Worm (Caenorhabditis elegans) whole organism, early embryonic: ENCODE data around the gene sfxn-1.3.
"Not testable (repeated sequence)": the region's sequence is repeated elsewhere in the genome, so short reads cannot be mapped to it uniquely, and the experiment has no call there.

Source experiments
- B0310.2 ChIP-seq: sonication (generic microtip); optimal IDR thresholded peaks from 2 replicates; lab custom pipeline; 2016; ENCODE audit warnings: mild to moderate bottlenecking, missing genetic modification characterization, missing compliant biosample characterization
- F13C5.2 ChIP-seq: sonication (generic microtip); optimal IDR thresholded peaks from 2 replicates; lab custom pipeline; 2017; ENCODE audit warnings: mild to moderate bottlenecking, missing genetic modification characterization, inconsistent platforms, missing compliant biosample characterization
- aly-1 ChIP-seq: sonication (generic microtip); optimal IDR thresholded peaks from 2 replicates; lab custom pipeline; 2016; ENCODE audit warnings: missing genetic modification characterization, missing compliant biosample characterization
- ama-1 ChIP-seq: fragments of 150-350 bp; optimal IDR thresholded peaks from 2 replicates; lab custom pipeline; 2014
- ceh-13 ChIP-seq: fragments of 200-800 bp; sonication (Bioruptor generic); optimal IDR thresholded peaks from 2 replicates; lab custom pipeline; 2018; ENCODE audit warnings: mild to moderate bottlenecking, missing genetic modification characterization, missing compliant biosample characterization
- ceh-36 ChIP-seq: sonication (generic microtip); optimal IDR thresholded peaks from 2 replicates; lab custom pipeline; 2016; ENCODE audit warnings: missing genetic modification characterization, inconsistent platforms, missing compliant biosample characterization
- ets-7 ChIP-seq: sonication (generic microtip); optimal IDR thresholded peaks from 2 replicates; lab custom pipeline; 2016; ENCODE audit warnings: missing genotype, missing genetic modification characterization, missing compliant biosample characterization
- flt-1 ChIP-seq: fragments of 200-800 bp; sonication (Bioruptor generic); IDR thresholded peaks from 2 replicates; pipeline ENCODE4 v1.3.6; 2022; ENCODE audit warnings: missing genetic modification characterization, missing compliant biosample characterization
- hmbx-1 ChIP-seq: sonication (generic microtip); optimal IDR thresholded peaks from 2 replicates; lab custom pipeline; 2016; ENCODE audit warnings: mild to moderate bottlenecking, missing genetic modification characterization, missing compliant biosample characterization
- hmg-4 ChIP-seq: fragments of 200-800 bp; sonication (Bioruptor generic); optimal IDR thresholded peaks from 2 replicates; lab custom pipeline; 2018; ENCODE audit warnings: mild to moderate bottlenecking, missing genetic modification characterization, missing compliant biosample characterization
- hnd-1 ChIP-seq: sonication (generic microtip); optimal IDR thresholded peaks from 2 replicates; lab custom pipeline; 2016; ENCODE audit warnings: missing genetic modification characterization, missing compliant biosample characterization
- pes-1 ChIP-seq: fragments of 200-800 bp; sonication (Bioruptor generic); IDR thresholded peaks from 2 replicates; pipeline ENCODE4 v1.3.6; 2022; ENCODE audit warnings: missing genetic modification reagents, missing genetic modification characterization, missing compliant biosample characterization
- scrt-1 ChIP-seq: fragments of 200-800 bp; sonication (Bioruptor generic); IDR thresholded peaks from 2 replicates; pipeline ENCODE4 v1.3.6; 2022; ENCODE audit warnings: missing genetic modification characterization, missing compliant biosample characterization
- sea-1 ChIP-seq: fragments of 200-800 bp; sonication (Bioruptor generic); conservative IDR thresholded peaks from 2 replicates; pipeline ENCODE4 v1.3.6; 2022; ENCODE audit warnings: missing genetic modification characterization, missing compliant biosample characterization
- tbx-11 ChIP-seq: fragments of 200-800 bp; sonication (Bioruptor generic); IDR thresholded peaks from 2 replicates; pipeline ENCODE4 v1.3.6; 2022; ENCODE audit warnings: missing genetic modification characterization, missing compliant biosample characterization
- tbx-37 ChIP-seq: fragments of 200-800 bp; sonication (Bioruptor generic); conservative IDR thresholded peaks from 2 replicates; pipeline ENCODE4 v1.3.6; 2022; ENCODE audit warnings: missing genetic modification reagents, missing genetic modification characterization, missing compliant biosample characterization
- tra-4 ChIP-seq: sonication (generic microtip); optimal IDR thresholded peaks from 2 replicates; lab custom pipeline; 2017; ENCODE audit warnings: missing genetic modification characterization, missing compliant biosample characterization

Gene sfxn-1.3

DNA sequence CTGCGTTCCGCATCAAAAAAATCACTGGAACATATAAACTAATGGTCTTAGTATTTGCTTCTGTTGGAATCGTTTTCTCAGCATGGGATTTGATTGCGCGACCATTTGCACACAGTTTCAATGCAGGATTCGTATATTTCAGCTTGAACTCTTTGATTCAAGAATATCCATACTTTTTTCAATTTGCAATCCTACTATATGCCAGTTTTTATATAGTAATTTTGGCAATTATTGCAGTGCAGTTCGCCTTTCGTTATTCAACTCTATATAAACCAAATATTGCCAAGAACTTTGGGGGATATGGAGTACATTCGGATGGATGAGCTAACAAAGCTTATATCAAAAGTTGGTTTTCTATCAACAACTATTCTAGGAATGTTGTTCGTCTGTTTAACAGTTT is 26.3 kb downstream of the sfxn-1.3 start, which contains the start of gene str-5:
TSS of gene str-5 (plus strand) at position 301 of the 400 bp plus-strand sequence.
- TF ChIP-seq hmg-4 (GFP tag; lab: Kevin White, UChicago); ceh-13 (GFP tag; lab: Kevin White, UChicago); hmbx-1 (tag; lab: Kevin White, UChicago): not testable (repeated sequence)

DNA sequence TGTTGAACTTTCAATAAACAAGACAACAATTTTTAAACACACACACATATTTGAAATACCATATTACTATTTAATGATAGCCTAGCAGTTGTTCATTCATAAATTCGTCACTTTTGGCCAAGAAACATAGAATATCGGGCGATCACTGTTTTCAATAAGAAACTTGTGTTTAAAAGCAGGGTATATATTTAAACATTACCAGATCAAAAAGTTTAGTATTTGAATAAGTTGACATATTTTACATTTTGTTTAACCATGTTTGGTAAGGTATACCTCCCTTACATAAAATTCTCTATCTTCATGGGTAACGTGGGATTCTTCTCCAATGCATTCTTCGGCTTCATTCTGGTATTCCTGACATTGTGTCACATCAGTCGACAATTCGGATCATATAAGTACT is 28.1 kb downstream of the sfxn-1.3 start, which contains the start of gene str-8:
TSS of gene str-8 (plus strand) at position 301 of the 400 bp plus-strand sequence.
- TF ChIP-seq ceh-13 (GFP tag; lab: Kevin White, UChicago); ets-7 (tag; lab: Kevin White, UChicago); pes-1: not testable (repeated sequence)

DNA sequence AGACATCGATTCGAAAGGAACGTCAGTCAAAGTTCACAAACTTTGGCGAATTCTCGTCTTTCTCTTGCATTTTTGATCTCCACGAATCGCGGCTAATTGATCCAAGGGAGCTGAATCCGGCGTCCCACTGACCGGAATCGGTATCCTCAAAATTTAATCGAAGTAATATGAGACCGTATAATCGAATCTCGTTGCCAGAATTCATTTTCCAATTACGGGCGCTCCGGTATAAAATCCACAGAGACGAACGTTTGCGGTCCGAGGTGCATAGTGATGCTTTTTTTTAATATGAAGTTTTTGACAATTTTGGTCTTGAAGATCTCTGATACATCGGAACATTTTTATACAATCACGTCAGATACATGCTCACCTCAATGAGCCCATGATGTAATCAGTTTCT is 31.0 kb downstream of the sfxn-1.3 start:
- TF ChIP-seq ceh-36 (tag; lab: Kevin White, UChicago) (no peak), hnd-1 (tag; lab: Kevin White, UChicago) (no peak), ceh-13 (GFP tag; lab: Kevin White, UChicago) (no peak), scrt-1 (GFP tag; lab: Robert Waterston, UW) (no peak), tbx-37 (GFP tag; lab: Robert Waterston, UW) (no peak), aly-1 (tag; lab: Kevin White, UChicago) (no peak), F13C5.2 (tag; lab: Kevin White, UChicago) (no peak), pes-1 (no peak), hmg-4 (GFP tag; lab: Kevin White, UChicago) (no peak), B0310.2 (tag; lab: Kevin White, UChicago) (no peak), sea-1 (GFP tag; lab: Robert Waterston, UW) (no peak), flt-1 (no peak), tra-4 (tag; lab: Kevin White, UChicago) (no peak), tbx-11 (no peak), ets-7 (tag; lab: Kevin White, UChicago) (no peak)

DNA sequence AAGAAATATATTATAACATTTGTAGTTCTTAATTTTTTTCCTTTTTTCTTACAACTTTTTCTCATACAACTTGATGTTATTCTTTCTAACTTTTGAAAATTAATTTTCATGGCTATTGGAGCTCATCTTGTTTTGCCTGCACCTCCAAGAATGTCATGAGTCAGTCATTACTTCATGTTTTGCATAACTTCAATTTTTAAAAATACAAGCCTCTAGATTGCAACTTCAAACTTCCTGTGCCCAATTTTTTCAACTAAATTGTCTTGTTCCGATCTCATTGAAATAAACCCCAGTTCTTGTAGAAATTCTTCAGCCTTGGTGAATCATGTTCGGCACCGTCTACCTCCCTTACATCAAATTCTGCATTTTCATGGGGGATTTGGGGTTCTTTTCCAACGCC is 31.8 kb downstream of the sfxn-1.3 start, which contains the start of gene str-9:
TSS of gene str-9 (plus strand) at position 301 of the 400 bp plus-strand sequence.
- no peak for TF ChIP-seq pes-1
- TF ChIP-seq F13C5.2 (tag; lab: Kevin White, UChicago): no peak
- TF ChIP-seq ama-1: no peak
- no peak for TF ChIP-seq tra-4 (tag; lab: Kevin White, UChicago)
- TF ChIP-seq hnd-1 (tag; lab: Kevin White, UChicago): no peak
- no peak for TF ChIP-seq hmg-4 (GFP tag; lab: Kevin White, UChicago)
- no peak for TF ChIP-seq ceh-13 (GFP tag; lab: Kevin White, UChicago)
- no peak for TF ChIP-seq scrt-1 (GFP tag; lab: Robert Waterston, UW)
- TF ChIP-seq sea-1 (GFP tag; lab: Robert Waterston, UW): no peak
- no peak for TF ChIP-seq flt-1
- no peak for TF ChIP-seq ceh-36 (tag; lab: Kevin White, UChicago)
- no peak for TF ChIP-seq hmbx-1 (tag; lab: Kevin White, UChicago)
- TF ChIP-seq aly-1 (tag; lab: Kevin White, UChicago): no peak
- TF ChIP-seq tbx-37 (GFP tag; lab: Robert Waterston, UW): no peak
- no peak for TF ChIP-seq B0310.2 (tag; lab: Kevin White, UChicago)
- no peak for TF ChIP-seq ets-7 (tag; lab: Kevin White, UChicago)
- TF ChIP-seq tbx-11: no peak

DNA sequence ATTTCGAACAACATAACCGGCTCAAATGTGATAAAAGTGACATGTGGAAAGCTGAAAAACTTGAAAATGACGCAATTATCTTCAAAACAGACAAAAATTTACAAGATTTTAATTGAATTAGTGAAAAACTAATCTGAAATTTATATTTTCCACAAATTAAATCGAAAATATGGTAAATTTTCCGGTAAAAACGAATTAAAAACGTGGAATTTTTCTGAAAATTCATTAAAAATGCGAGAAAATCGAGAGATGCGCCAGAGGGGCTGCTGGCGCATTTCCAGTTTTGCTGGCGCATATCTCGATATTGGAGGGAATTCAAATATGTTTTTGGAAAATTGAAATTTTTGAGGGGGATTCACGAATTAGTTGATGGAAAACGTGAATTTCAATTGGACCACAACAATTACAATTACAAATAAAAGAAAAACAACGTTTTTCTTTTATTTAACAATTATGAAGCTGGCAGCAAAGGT is 39.5 kb downstream of the sfxn-1.3 start, which contains the start of the genes haf-3 and F57A10.2:
TSS of gene haf-3 (minus strand) at position 51 of the 473 bp plus-strand sequence.
TSS of gene F57A10.2 (plus strand) at position 454 of the 473 bp plus-strand sequence.
- TF ChIP-seq F13C5.2 (tag; lab: Kevin White, UChicago): peak; percentile 66
- 0 out of 2 replicates have a peak, but pooled peaks have one; percentile 13 for TF ChIP-seq flt-1
- no peak for TF ChIP-seq hmg-4 (GFP tag; lab: Kevin White, UChicago)

DNA sequence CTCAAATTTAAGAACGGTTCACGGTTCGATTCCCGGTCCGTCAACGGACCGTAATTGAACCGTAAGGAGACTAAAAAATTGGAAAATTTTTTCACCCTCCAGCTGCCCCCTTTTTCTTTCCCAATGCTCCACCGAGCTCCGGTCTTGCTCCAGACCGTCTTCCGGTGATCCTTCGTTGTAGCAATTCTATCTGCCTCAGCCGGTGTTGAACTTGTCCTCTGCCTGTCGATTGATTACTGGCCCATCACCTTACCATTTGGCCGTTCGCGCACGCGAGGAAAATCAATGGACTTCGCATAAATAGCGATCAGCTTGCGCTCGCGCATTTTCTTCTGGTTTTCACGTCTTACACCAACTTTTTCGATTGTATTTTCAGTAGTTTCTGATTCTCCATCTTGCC is 40.7 kb downstream of the sfxn-1.3 start:
- TF ChIP-seq pes-1: peak; percentile 73
- TF ChIP-seq flt-1: peak; percentile 28; the same call in 1 of the 2 replicates
- peak; percentile 51; the same call in 1 of the 2 replicates for TF ChIP-seq scrt-1 (GFP tag; lab: Robert Waterston, UW)

DNA sequence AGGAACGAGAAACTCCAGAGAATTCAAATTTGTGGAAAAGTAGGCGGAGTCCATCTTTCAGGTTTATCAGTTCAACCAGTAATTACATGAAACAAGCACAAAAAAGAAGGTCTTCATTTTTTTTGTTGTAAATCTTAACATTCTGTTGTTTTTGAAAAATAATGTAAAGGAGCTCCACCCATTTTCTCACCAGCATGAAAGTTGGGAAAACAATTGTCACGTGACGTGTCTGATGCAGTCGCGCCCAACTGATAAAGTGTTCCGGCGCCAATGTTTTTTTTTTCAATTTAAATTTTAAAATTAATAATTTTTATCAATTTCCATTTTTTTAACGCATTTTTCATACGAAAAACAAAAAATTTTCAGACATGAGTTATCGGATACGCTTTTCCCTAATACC is 42.4 kb downstream of the sfxn-1.3 start, which contains the start of gene F57A10.4:
TSS of gene F57A10.4 (plus strand) at position 367 of the 400 bp plus-strand sequence.
- TF ChIP-seq tra-4 (tag; lab: Kevin White, UChicago): no peak

DNA sequence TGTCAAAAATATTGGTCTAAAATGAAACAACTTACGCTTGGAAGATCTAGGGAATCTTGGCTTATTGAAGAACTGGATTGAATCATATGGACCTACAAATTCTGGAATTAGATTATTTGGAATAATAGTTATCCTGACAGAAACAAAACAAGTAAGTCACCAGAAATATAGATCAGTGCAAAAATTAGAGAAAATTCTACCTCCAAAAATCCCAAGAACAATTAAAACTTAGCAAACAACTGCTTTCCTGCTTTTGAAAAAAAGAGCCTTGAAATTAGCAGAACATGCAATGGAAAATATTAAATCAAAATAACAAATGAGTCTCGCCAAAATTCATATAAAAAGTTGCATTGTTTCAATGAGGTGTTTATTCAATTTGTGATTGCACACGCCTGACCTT is 46.5 kb downstream of the sfxn-1.3 start, which contains the start of gene nhr-60:
TSS of gene nhr-60 (minus strand) at position 101 of the 400 bp plus-strand sequence.
- no peak for TF ChIP-seq aly-1 (tag; lab: Kevin White, UChicago)

DNA sequence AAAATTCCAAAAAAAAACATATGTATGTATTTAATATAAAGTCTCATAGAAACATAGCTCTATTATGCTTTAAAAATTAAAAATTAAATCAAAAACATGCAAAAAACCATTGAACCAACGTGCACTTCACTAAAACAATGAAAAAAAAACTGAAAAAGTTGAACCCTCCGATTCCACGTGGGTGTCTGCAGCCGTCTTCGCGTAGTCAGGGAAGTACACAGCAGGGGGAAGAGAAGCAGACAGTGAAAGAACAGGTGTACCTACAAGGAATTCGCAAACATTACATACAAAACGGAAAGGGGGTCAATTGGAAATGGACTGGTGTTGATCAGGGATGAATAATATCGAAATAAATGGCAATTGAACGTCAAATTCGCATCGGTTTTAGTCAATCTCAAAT is 47.3 kb downstream of the sfxn-1.3 start:
- TF ChIP-seq hnd-1 (tag; lab: Kevin White, UChicago) (no peak), hmg-4 (GFP tag; lab: Kevin White, UChicago) (no peak), flt-1 (no peak), aly-1 (tag; lab: Kevin White, UChicago) (no peak), ets-7 (tag; lab: Kevin White, UChicago) (no peak), B0310.2 (tag; lab: Kevin White, UChicago) (no peak), tra-4 (tag; lab: Kevin White, UChicago) (no peak), tbx-37 (GFP tag; lab: Robert Waterston, UW) (no peak), scrt-1 (GFP tag; lab: Robert Waterston, UW) (no peak), pes-1 (no peak), tbx-11 (no peak), ceh-13 (GFP tag; lab: Kevin White, UChicago) (no peak), hmbx-1 (tag; lab: Kevin White, UChicago) (no peak), ceh-36 (tag; lab: Kevin White, UChicago) (no peak), ama-1 (no peak)
